Worm (Caenorhabditis elegans): ENCODE results near the gene gly-11.
A peak's percentile ranks its signal among the peaks of the same experiment; 100 is the strongest.

- TF ChIP-seq hmg-1.1 (GFP tag; IDR thresholded peaks at IDR 0.05): no peak
- no peak for TF ChIP-seq dve-1 (tag; optimal IDR thresholded peaks at IDR 0.05; ENCODE audit: insufficient read depth)
- no peak for TF ChIP-seq snpc-4 (tag; optimal IDR thresholded peaks at IDR 0.05)
- TF ChIP-seq spr-3 (GFP tag; optimal IDR thresholded peaks at IDR 0.05): no peak
- TF ChIP-seq pha-4 (GFP tag; IDR thresholded peaks at IDR 0.05): no peak
- no peak for TF ChIP-seq pha-4 (tag; optimal IDR thresholded peaks at IDR 0.05)
- TF ChIP-seq ama-1 (optimal IDR thresholded peaks at IDR 0.05): no peak
- TF ChIP-seq nhr-11 (tag; optimal IDR thresholded peaks at IDR 0.05): no peak
- TF ChIP-seq F49E8.2 (tag; optimal IDR thresholded peaks at IDR 0.05; ENCODE audit: borderline replicate concordance): no peak
- no peak for TF ChIP-seq fkh-10 (GFP tag; optimal IDR thresholded peaks at IDR 0.05)
- TF ChIP-seq unc-39 (tag; optimal IDR thresholded peaks at IDR 0.05): no peak
- TF ChIP-seq D1046.2 (GFP tag; IDR thresholded peaks at IDR 0.05): 0 out of 2 replicates have a peak, but pooled peaks have one; percentile 49
Observed at ce11 chrIII:12205271-12205670, 28.2 kb upstream of the gly-11 start.

Data from whole organism, L4 larva.